Worm (Caenorhabditis elegans) whole organism, mixed stage, embryonic: ENCODE measurements around the gene Y38A10A.2.

ENCODE experiments used
- M03D4.4 ChIP-seq: sonication (generic microtip); optimal IDR thresholded peaks from 2 replicates; lab custom pipeline; 2017; ENCODE audit warnings: mild to moderate bottlenecking, missing genetic modification characterization, missing compliant biosample characterization
- bed-3 ChIP-seq: fragments of 200-800 bp; sonication (Bioruptor generic); optimal IDR thresholded peaks from 3 replicates; lab custom pipeline; 2018; ENCODE audit warnings: mild to moderate bottlenecking, missing genetic modification characterization, moderate library complexity, missing compliant biosample characterization
- blmp-1 ChIP-seq: fragments of 150-350 bp; optimal IDR thresholded peaks from 2 replicates; lab custom pipeline; 2014; ENCODE audit warnings: missing biosample characterization, missing genetic modification characterization
- ceh-39 ChIP-seq: fragments of 150-350 bp; optimal IDR thresholded peaks from 2 replicates; lab custom pipeline; 2014; ENCODE audit warnings: missing biosample characterization, missing genetic modification characterization
- ceh-43 ChIP-seq: fragments of 200-800 bp; sonication (Bioruptor generic); optimal IDR thresholded peaks from 2 replicates; lab custom pipeline; 2018; ENCODE audit warnings: mild to moderate bottlenecking, missing genetic modification characterization, moderate library complexity, missing compliant biosample characterization
- ceh-83 ChIP-seq: fragments of 200-800 bp; sonication (Bioruptor generic); optimal IDR thresholded peaks from 2 replicates; lab custom pipeline; 2018; ENCODE audit warnings: mild to moderate bottlenecking, missing genetic modification characterization, missing compliant biosample characterization
- ces-1 ChIP-seq: fragments of 150-350 bp; optimal IDR thresholded peaks from 2 replicates; lab custom pipeline; 2014; ENCODE audit warnings: missing biosample characterization, missing genetic modification reagents, missing genetic modification characterization
- cnd-1 ChIP-seq: fragments of 200-800 bp; sonication (Bioruptor generic); optimal IDR thresholded peaks from 2 replicates; lab custom pipeline; 2018; ENCODE audit warnings: mild to moderate bottlenecking, missing genetic modification characterization, missing compliant biosample characterization
- drap-1 ChIP-seq: fragments of 200-800 bp; sonication (Bioruptor generic); optimal IDR thresholded peaks from 3 replicates; lab custom pipeline; 2018; ENCODE audit warnings: mild to moderate bottlenecking, missing genetic modification characterization, missing compliant biosample characterization
- elt-1 ChIP-seq: sonication (generic microtip); optimal IDR thresholded peaks from 2 replicates; lab custom pipeline; 2017; ENCODE audit warnings: missing genetic modification characterization, mild to moderate bottlenecking, missing compliant biosample characterization, antibody characterized with exemption, moderate library complexity, borderline replicate concordance; ENCODE audit not compliant: insufficient read depth
- elt-3 ChIP-seq: fragments of 150-350 bp; optimal IDR thresholded peaks from 2 replicates; lab custom pipeline; 2014; ENCODE audit warnings: missing biosample characterization, missing genetic modification characterization
- flh-1 ChIP-seq: fragments of 200-800 bp; sonication (Bioruptor generic); optimal IDR thresholded peaks from 2 replicates; lab custom pipeline; 2018; ENCODE audit warnings: mild to moderate bottlenecking, missing genetic modification characterization, moderate library complexity, missing compliant biosample characterization
- ham-2 ChIP-seq: fragments of 200-800 bp; sonication (Bioruptor generic); optimal IDR thresholded peaks from 2 replicates; lab custom pipeline; 2018; ENCODE audit warnings: mild to moderate bottlenecking, missing genetic modification characterization, missing compliant biosample characterization
- hlh-1 ChIP-seq: fragments of 150-350 bp; optimal IDR thresholded peaks from 2 replicates; lab custom pipeline; 2014; ENCODE audit warnings: missing biosample characterization, missing genetic modification reagents, missing genetic modification characterization
- lin-13 ChIP-seq: fragments of 150-350 bp; optimal IDR thresholded peaks from 2 replicates; lab custom pipeline; 2014; ENCODE audit warnings: missing biosample characterization, missing genetic modification characterization
- lin-32 ChIP-seq: fragments of 200-800 bp; sonication (Bioruptor generic); optimal IDR thresholded peaks from 2 replicates; lab custom pipeline; 2018; ENCODE audit warnings: mild to moderate bottlenecking, missing genetic modification characterization, missing compliant biosample characterization
- lsy-2 ChIP-seq: fragments of 150-350 bp; optimal IDR thresholded peaks from 2 replicates; lab custom pipeline; 2014; ENCODE audit warnings: missing biosample characterization, missing genetic modification characterization
- mab-5 ChIP-seq: fragments of 150-350 bp; optimal IDR thresholded peaks from 2 replicates; lab custom pipeline; 2014; ENCODE audit warnings: missing biosample characterization, missing genetic modification characterization
- mep-1 ChIP-seq: fragments of 150-350 bp; optimal IDR thresholded peaks from 2 replicates; lab custom pipeline; 2017; ENCODE audit warnings: missing biosample characterization, missing genetic modification reagents, missing genetic modification characterization, inconsistent platforms
- mls-2 ChIP-seq: sonication (generic microtip); optimal IDR thresholded peaks from 2 replicates; lab custom pipeline; 2016; ENCODE audit warnings: mild to moderate bottlenecking, missing genetic modification characterization, moderate library complexity, missing compliant biosample characterization
- nhr-12 ChIP-seq: fragments of 150-350 bp; optimal IDR thresholded peaks from 2 replicates; lab custom pipeline; 2014; ENCODE audit warnings: missing biosample characterization, missing genetic modification characterization
- nhr-2 ChIP-seq: fragments of 150-350 bp; optimal IDR thresholded peaks from 2 replicates; lab custom pipeline; 2014; ENCODE audit warnings: missing biosample characterization, missing genetic modification characterization
- nhr-237 ChIP-seq: fragments of 150-350 bp; optimal IDR thresholded peaks from 2 replicates; lab custom pipeline; 2014; ENCODE audit warnings: missing biosample characterization, missing genetic modification characterization
- nhr-28 ChIP-seq: fragments of 150-350 bp; optimal IDR thresholded peaks from 2 replicates; lab custom pipeline; 2014; ENCODE audit warnings: missing biosample characterization, missing genetic modification characterization
- nhr-76 ChIP-seq: sonication (generic microtip); optimal IDR thresholded peaks from 2 replicates; lab custom pipeline; 2017; ENCODE audit warnings: missing biosample characterization, missing genetic modification characterization
- pha-4 ChIP-seq: fragments of 150-350 bp; optimal IDR thresholded peaks from 2 replicates; lab custom pipeline; 2018; ENCODE audit warnings: missing biosample characterization, missing genetic modification reagents, missing genetic modification characterization
- sem-2 ChIP-seq: fragments of 200-800 bp; sonication (Bioruptor generic); optimal IDR thresholded peaks from 2 replicates; lab custom pipeline; 2018; ENCODE audit warnings: mild to moderate bottlenecking, missing genetic modification characterization, missing compliant biosample characterization
- snpc-4 ChIP-seq: fragments of 150-350 bp; optimal IDR thresholded peaks from 2 replicates; lab custom pipeline; 2014; ENCODE audit warnings: missing biosample characterization, missing genetic modification characterization
- sptf-1 ChIP-seq: sonication (generic microtip); optimal IDR thresholded peaks from 2 replicates; lab custom pipeline; 2017; ENCODE audit warnings: mild to moderate bottlenecking, missing genetic modification characterization, moderate library complexity, missing compliant biosample characterization
- tbx-8 ChIP-seq: fragments of 200-800 bp; sonication (Bioruptor generic); optimal IDR thresholded peaks from 2 replicates; lab custom pipeline; 2018; ENCODE audit warnings: mild to moderate bottlenecking, missing genetic modification characterization, moderate library complexity, missing compliant biosample characterization
- unc-120 ChIP-seq: sonication (generic microtip); optimal IDR thresholded peaks from 2 replicates; lab custom pipeline; 2017; ENCODE audit warnings: missing genetic modification characterization, missing compliant biosample characterization; ENCODE audit not compliant: poor library complexity, severe bottlenecking
- unc-39 ChIP-seq: fragments of 150-350 bp; optimal IDR thresholded peaks from 2 replicates; lab custom pipeline; 2014; ENCODE audit warnings: missing biosample characterization, missing genetic modification characterization
- unc-62 ChIP-seq: fragments of 150-350 bp; optimal IDR thresholded peaks from 2 replicates; lab custom pipeline; 2014; ENCODE audit warnings: missing biosample characterization, missing genetic modification reagents, missing genetic modification characterization
- zip-8 ChIP-seq: fragments of 150-350 bp; optimal IDR thresholded peaks from 2 replicates; lab custom pipeline; 2014; ENCODE audit warnings: missing biosample characterization, missing genetic modification characterization
- ztf-11 ChIP-seq: fragments of 150-350 bp; optimal IDR thresholded peaks from 2 replicates; lab custom pipeline; 2014; ENCODE audit warnings: missing biosample characterization, missing genetic modification characterization

Gene Y38A10A.2

ce11 chrV:6053188-6053687 is 10.0 kb downstream of the Y38A10A.2 start, which contains the start of gene seip-1:
Gene seip-1, minus strand, starts transcription at chrV:6053238.
- TF ChIP-seq flh-1 (GFP tag; lab: Kevin White, UChicago) (no peak), ceh-83 (GFP tag; lab: Kevin White, UChicago) (no peak), elt-1 (tag; lab: Kevin White, UChicago) (no peak), unc-62 (GFP tag; lab: Kevin White, UChicago) (peak; percentile 82), nhr-28 (tag; lab: Kevin White, UChicago) (no peak), lin-13 (peak; percentile 52), nhr-12 (tag; lab: Kevin White, UChicago) (no peak), lsy-2 (tag; lab: Kevin White, UChicago) (peak; percentile 68), ceh-39 (peak; percentile 54), mls-2 (peak; percentile 65), mab-5 (tag; lab: Kevin White, UChicago) (no peak), sem-2 (GFP tag; lab: Kevin White, UChicago) (no peak), ceh-43 (GFP tag; lab: Kevin White, UChicago) (no peak), elt-3 (tag; lab: Kevin White, UChicago) (no peak), ces-1 (GFP tag; lab: Kevin White, UChicago) (peak; percentile 80), nhr-76 (tag; lab: Kevin White, UChicago) (no peak), zip-8 (tag; lab: Kevin White, UChicago) (no peak), tbx-8 (no peak), mep-1 (peak; percentile 91), ztf-11 (tag; lab: Kevin White, UChicago) (no peak), lin-32 (GFP tag; lab: Kevin White, UChicago) (no peak), unc-120 (tag; lab: Kevin White, UChicago) (peak; percentile 5), unc-39 (no peak), nhr-2 (tag; lab: Kevin White, UChicago) (no peak), cnd-1 (tag; lab: Kevin White, UChicago) (no peak), sptf-1 (tag; lab: Kevin White, UChicago) (peak; percentile 28), hlh-1 (tag; lab: Kevin White, UChicago) (peak; percentile 46), M03D4.4 (tag; lab: Kevin White, UChicago) (no peak), drap-1 (GFP tag; lab: Kevin White, UChicago) (no peak), pha-4 (tag; lab: Kevin White, UChicago) (peak; percentile 76), blmp-1 (no peak), nhr-237 (peak; percentile 72), snpc-4 (tag; lab: Kevin White, UChicago) (no peak), bed-3 (GFP tag; lab: Kevin White, UChicago) (no peak), ham-2 (GFP tag; lab: Kevin White, UChicago) (no peak)

ce11 chrV:6051159-6051558 is 12.1 kb downstream of the Y38A10A.2 start, which contains the start of gene jamp-1:
Gene jamp-1, minus strand, starts transcription at chrV:6051259.
- TF ChIP-seq nhr-28 (tag; lab: Kevin White, UChicago) (no peak), sptf-1 (tag; lab: Kevin White, UChicago) (no peak), lsy-2 (tag; lab: Kevin White, UChicago) (no peak), ceh-83 (GFP tag; lab: Kevin White, UChicago) (no peak), snpc-4 (tag; lab: Kevin White, UChicago) (no peak), mep-1 (no peak), lin-32 (GFP tag; lab: Kevin White, UChicago) (no peak), unc-120 (tag; lab: Kevin White, UChicago) (no peak), nhr-237 (no peak)

ce11 chrV:6047818-6048217 is 15.4 kb downstream of the Y38A10A.2 start, which contains the start of gene pgap-3:
Gene pgap-3, minus strand, starts transcription at chrV:6047918.
- no peak for TF ChIP-seq drap-1 (GFP tag; lab: Kevin White, UChicago)
- no peak for TF ChIP-seq zip-8 (tag; lab: Kevin White, UChicago)
- TF ChIP-seq elt-1 (tag; lab: Kevin White, UChicago) = no peak
- TF ChIP-seq nhr-2 (tag; lab: Kevin White, UChicago) = no peak
- no peak for TF ChIP-seq mls-2
